Worm (Caenorhabditis elegans): ENCODE measurements around the gene T20D3.14.
"Not testable (repeated sequence)": the region's sequence is repeated elsewhere in the genome, so short reads cannot be mapped to it uniquely, and the experiment has no call there.

DNA sequence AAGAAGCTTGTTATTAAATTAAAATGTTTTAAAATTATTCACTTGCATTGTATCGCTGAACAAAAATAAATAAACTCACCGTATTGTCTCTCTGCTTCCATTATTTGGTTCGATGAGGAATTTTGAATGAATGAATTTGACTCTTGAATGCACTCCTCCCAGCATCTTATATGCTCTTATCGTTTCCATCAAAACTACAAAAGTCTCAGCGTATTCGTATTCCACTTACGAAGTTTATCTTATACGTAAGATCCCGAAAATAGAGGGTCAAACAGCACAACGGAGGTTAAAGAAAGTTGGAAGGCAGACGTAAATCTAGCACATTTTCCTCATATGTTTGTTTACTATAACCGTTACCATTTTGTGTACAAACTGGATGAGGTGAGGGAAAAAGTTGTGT, 49.4 kb downstream of the T20D3.14 start, which contains the start of gene nhr-267:
- TF ChIP-seq flt-1 (GFP tag; IDR thresholded peaks at IDR 0.05); ceh-13 (GFP tag; optimal IDR thresholded peaks at IDR 0.05); hmg-4 (GFP tag; optimal IDR thresholded peaks at IDR 0.05); tra-4 (tag; optimal IDR thresholded peaks at IDR 0.05); ama-1 (optimal IDR thresholded peaks at IDR 0.05); tbx-37 (GFP tag; conservative IDR thresholded peaks at IDR 0.05); hnd-1 (tag; optimal IDR thresholded peaks at IDR 0.05); F13C5.2 (tag; optimal IDR thresholded peaks at IDR 0.05); tbx-11 (GFP tag; IDR thresholded peaks at IDR 0.05); sea-1 (GFP tag; conservative IDR thresholded peaks at IDR 0.05); B0310.2 (tag; optimal IDR thresholded peaks at IDR 0.05): not testable (repeated sequence)

Measured in whole organism, early embryonic.